Worm (Caenorhabditis elegans) whole organism, L4 larva: ENCODE data around the gene srv-17.

Source experiments
- D1046.2 ChIP-seq: fragments of 200-800 bp; sonication (Bioruptor generic); IDR thresholded peaks from 2 replicates; pipeline ENCODE4 v1.3.6; 2022; ENCODE audit warnings: missing genetic modification characterization, missing compliant biosample characterization
- ZK546.5 ChIP-seq, 2 experiments: sonication (generic microtip); optimal IDR thresholded peaks; 2 replicates each; lab custom pipeline; 2017; ENCODE audit warnings: missing biosample characterization in 2 of 2, missing genetic modification characterization in 2 of 2
- mdl-1 ChIP-seq, 2 experiments: fragments of 150-350 bp in 1 of 2; sonication (generic microtip) in 1 of 2; optimal IDR thresholded peaks; 2 replicates each; lab custom pipeline; 2014 to 2017; ENCODE audit warnings: missing biosample characterization in 2 of 2, missing genetic modification characterization in 2 of 2
- nhr-11 ChIP-seq: fragments of 150-350 bp; optimal IDR thresholded peaks from 2 replicates; lab custom pipeline; 2014; ENCODE audit warnings: missing biosample characterization, missing genetic modification characterization
- nhr-28 ChIP-seq: fragments of 150-350 bp; optimal IDR thresholded peaks from 2 replicates; lab custom pipeline; 2014; ENCODE audit warnings: missing biosample characterization, missing genetic modification characterization
- unc-62 ChIP-seq, 3 experiments: fragments of 150-350 bp in 1 of 3; sonication (generic microtip); optimal IDR thresholded peaks in 2 of 3; peaks in 1 of 3; 1 replicate in 1 of 3; 2 replicates in 2 of 3; lab custom pipeline; 2014 to 2017; ENCODE audit warnings: missing biosample characterization in 3 of 3, missing genetic modification characterization in 3 of 3, missing genetic modification reagents in 3 of 3, missing genotype in 1 of 3

ce11 chrIV:5860762-5861161 is 9.2 kb downstream of the srv-17 start:
- no peak for TF ChIP-seq ZK546.5 (tag; optimal IDR thresholded peaks at IDR 0.05; lab: Kevin White, UChicago)
- no peak for TF ChIP-seq mdl-1 (tag; optimal IDR thresholded peaks at IDR 0.05; lab: Kevin White, UChicago)
- no peak for TF ChIP-seq D1046.2 (GFP tag; lab: Robert Waterston, UW)
- TF ChIP-seq nhr-28, result no peak
- no peak for TF ChIP-seq unc-62 (GFP tag; optimal IDR thresholded peaks at IDR 0.05 in 1 of 2; lab: Kevin White, UChicago)
- no peak for TF ChIP-seq unc-62 (tag; optimal IDR thresholded peaks at IDR 0.05; lab: Kevin White, UChicago)
- no peak for TF ChIP-seq nhr-11
